Worm (Caenorhabditis elegans) whole organism, L1 larva: ENCODE results near the gene sre-18.

Experiments used
- C34B4.2 ChIP-seq: sonication (generic microtip); optimal IDR thresholded peaks from 2 replicates; lab custom pipeline; 2017; ENCODE audit warnings: mild to moderate bottlenecking, missing genetic modification characterization, missing compliant biosample characterization
- F16B12.6 ChIP-seq: fragments of 150-350 bp; optimal IDR thresholded peaks from 2 replicates; lab custom pipeline; 2014; ENCODE audit warnings: missing biosample characterization, missing genetic modification characterization
- blmp-1 ChIP-seq: fragments of 150-350 bp; optimal IDR thresholded peaks from 2 replicates; lab custom pipeline; 2014; ENCODE audit warnings: missing biosample characterization, missing genetic modification characterization
- dsc-1 ChIP-seq: sonication (generic microtip); optimal IDR thresholded peaks from 2 replicates; lab custom pipeline; 2016; ENCODE audit warnings: mild to moderate bottlenecking, missing genetic modification characterization, missing compliant biosample characterization
- efl-1 ChIP-seq, 4 experiments: fragments of 150-350 bp; optimal IDR thresholded peaks in 3 of 4; peaks in 1 of 4; 1 replicate in 1 of 4; 2 replicates in 3 of 4; lab custom pipeline; 2014; ENCODE audit warnings: missing biosample characterization in 2 of 4, missing genetic modification characterization in 2 of 4, missing genetic modification reagents in 2 of 4
- egl-13 ChIP-seq: sonication (generic microtip); optimal IDR thresholded peaks from 2 replicates; lab custom pipeline; 2016; ENCODE audit warnings: missing genotype, missing genetic modification reagents, missing genetic modification characterization, missing compliant biosample characterization
- elt-3 ChIP-seq, 6 experiments: fragments of 150-350 bp in 1 of 6; sonication (generic microtip); optimal IDR thresholded peaks; 2 replicates each; lab custom pipeline; 2017 to 2018; ENCODE audit warnings: missing biosample characterization in 6 of 6, missing genetic modification characterization in 6 of 6, inconsistent platforms in 1 of 6
- ets-5 ChIP-seq: fragments of 200-800 bp; sonication (Bioruptor generic); IDR thresholded peaks from 2 replicates; pipeline ENCODE4 v1.3.6; 2022; ENCODE audit warnings: missing genetic modification characterization, missing compliant biosample characterization
- fkh-4 ChIP-seq: sonication (generic microtip); optimal IDR thresholded peaks from 2 replicates; lab custom pipeline; 2016; ENCODE audit warnings: missing compliant biosample characterization, missing genetic modification characterization, borderline replicate concordance
- fos-1 ChIP-seq: fragments of 150-350 bp; optimal IDR thresholded peaks from 2 replicates; lab custom pipeline; 2014; ENCODE audit warnings: missing biosample characterization, missing genetic modification characterization
- grh-1 ChIP-seq: fragments of 200-800 bp; sonication (Bioruptor generic); IDR thresholded peaks from 2 replicates; pipeline ENCODE4 v1.3.6; 2022; ENCODE audit warnings: missing genetic modification reagents, missing genetic modification characterization, missing compliant biosample characterization
- irx-1 ChIP-seq: sonication (generic microtip); optimal IDR thresholded peaks from 2 replicates; lab custom pipeline; 2016; ENCODE audit warnings: missing genetic modification characterization, missing compliant biosample characterization
- lin-13 ChIP-seq: fragments of 150-350 bp; optimal IDR thresholded peaks from 2 replicates; lab custom pipeline; 2014; ENCODE audit warnings: missing biosample characterization, missing genetic modification reagents, missing genetic modification characterization
- lin-15B ChIP-seq: fragments of 150-350 bp; sonication (generic microtip); optimal IDR thresholded peaks from 3 replicates; lab custom pipeline; 2014; ENCODE audit warnings: missing biosample characterization, missing genetic modification characterization
- lir-3 ChIP-seq: sonication (generic microtip); optimal IDR thresholded peaks from 2 replicates; lab custom pipeline; 2016; ENCODE audit warnings: mild to moderate bottlenecking, missing genetic modification characterization, moderate library complexity, missing compliant biosample characterization; ENCODE audit not compliant: poor library complexity
- lsy-2 ChIP-seq, 2 experiments: fragments of 150-350 bp; optimal IDR thresholded peaks; 2 replicates each; lab custom pipeline; 2014; ENCODE audit warnings: missing biosample characterization in 2 of 2, missing genetic modification characterization in 2 of 2
- mep-1 ChIP-seq: fragments of 150-350 bp; optimal IDR thresholded peaks from 2 replicates; lab custom pipeline; 2014; ENCODE audit warnings: missing biosample characterization, missing genetic modification characterization
- nhr-11 ChIP-seq: fragments of 150-350 bp; optimal IDR thresholded peaks from 2 replicates; lab custom pipeline; 2014; ENCODE audit warnings: missing biosample characterization, missing genetic modification characterization
- nhr-12 ChIP-seq: sonication (generic microtip); optimal IDR thresholded peaks from 2 replicates; lab custom pipeline; 2017; ENCODE audit warnings: missing biosample characterization, missing genetic modification characterization
- nhr-19 ChIP-seq: fragments of 200-800 bp; sonication (Bioruptor generic); conservative IDR thresholded peaks from 2 replicates; pipeline ENCODE4 v1.3.6; 2022; ENCODE audit warnings: missing genetic modification characterization, missing compliant biosample characterization
- nhr-237 ChIP-seq: fragments of 150-350 bp; optimal IDR thresholded peaks from 2 replicates; lab custom pipeline; 2014; ENCODE audit warnings: missing biosample characterization, missing genetic modification characterization
- nhr-47 ChIP-seq: sonication (generic microtip); optimal IDR thresholded peaks from 2 replicates; lab custom pipeline; 2016; ENCODE audit warnings: mild to moderate bottlenecking, missing genetic modification characterization, moderate library complexity, missing compliant biosample characterization
- nhr-71 ChIP-seq: sonication (generic microtip); optimal IDR thresholded peaks from 2 replicates; lab custom pipeline; 2016; ENCODE audit warnings: mild to moderate bottlenecking, missing genetic modification characterization, moderate library complexity, missing compliant biosample characterization
- nhr-77 ChIP-seq: fragments of 150-350 bp; optimal IDR thresholded peaks from 2 replicates; lab custom pipeline; 2014; ENCODE audit warnings: missing biosample characterization, missing genetic modification characterization
- nhr-85 ChIP-seq: sonication (generic microtip); peaks from one replicate; lab custom pipeline; 2016; ENCODE audit warnings: missing genetic modification characterization, inconsistent platforms, missing compliant biosample characterization
- pax-3 ChIP-seq: fragments of 200-800 bp; sonication (Bioruptor generic); optimal IDR thresholded peaks from 2 replicates; lab custom pipeline; 2018; ENCODE audit warnings: mild to moderate bottlenecking, missing genetic modification characterization, moderate library complexity, missing compliant biosample characterization
- pqm-1 ChIP-seq: sonication (generic microtip); optimal IDR thresholded peaks from 3 replicates; lab custom pipeline; 2017; ENCODE audit warnings: missing biosample characterization, missing genetic modification characterization
- skn-1 ChIP-seq: fragments of 150-350 bp; optimal IDR thresholded peaks from 2 replicates; lab custom pipeline; 2014; ENCODE audit warnings: missing biosample characterization, missing genetic modification characterization
- snpc-4 ChIP-seq: fragments of 150-350 bp; optimal IDR thresholded peaks from 2 replicates; lab custom pipeline; 2014; ENCODE audit warnings: missing biosample characterization, missing genetic modification characterization
- sup-37 ChIP-seq: fragments of 200-800 bp; sonication (Bioruptor generic); optimal IDR thresholded peaks from 2 replicates; lab custom pipeline; 2018; ENCODE audit warnings: mild to moderate bottlenecking, missing genetic modification characterization, missing compliant biosample characterization
- tbx-2 ChIP-seq: sonication (generic microtip); optimal IDR thresholded peaks from 2 replicates; lab custom pipeline; 2016; ENCODE audit warnings: missing genetic modification characterization, missing compliant biosample characterization
- tlp-1 ChIP-seq: fragments of 150-350 bp; optimal IDR thresholded peaks from 2 replicates; lab custom pipeline; 2014; ENCODE audit warnings: missing biosample characterization, missing genetic modification characterization
- unc-30 ChIP-seq: sonication (generic microtip); optimal IDR thresholded peaks from 2 replicates; lab custom pipeline; 2017; ENCODE audit warnings: missing biosample characterization, missing genetic modification characterization
- zip-4 ChIP-seq: fragments of 200-800 bp; sonication (Bioruptor generic); optimal IDR thresholded peaks from 2 replicates; lab custom pipeline; 2018; ENCODE audit warnings: mild to moderate bottlenecking, missing genetic modification characterization, moderate library complexity, missing compliant biosample characterization

Gene sre-18

ce11 chrIV:12208984-12209676 is 20.4 kb downstream of the sre-18 start, which contains the start of the genes marb-1 and F35G2.3 (continued):
- peak; percentile 63 for TF ChIP-seq dsc-1 (tag; lab: Kevin White, UChicago)
- peak; percentile 62 for TF ChIP-seq skn-1 (tag; lab: Kevin White, UChicago)
- TF ChIP-seq irx-1 (tag; lab: Kevin White, UChicago), result peak; percentile 55
- no peak for TF ChIP-seq zip-4

ce11 chrIV:12207873-12208272 is 21.7 kb downstream of the sre-18 start:
- TF ChIP-seq nhr-85 (tag; lab: Kevin White, UChicago), result peak; percentile 60
- TF ChIP-seq egl-13 (tag; lab: Kevin White, UChicago), result no peak
- no peak for TF ChIP-seq lin-13 (GFP tag; lab: Kevin White, UChicago)
- no peak for TF ChIP-seq blmp-1 (tag; lab: Kevin White, UChicago)
- no peak for TF ChIP-seq irx-1 (tag; lab: Kevin White, UChicago)
- no peak for TF ChIP-seq nhr-47 (tag; lab: Kevin White, UChicago)

ce11 chrIV:12207454-12207853 is 22.1 kb downstream of the sre-18 start:
- no peak for TF ChIP-seq snpc-4 (tag; lab: Kevin White, UChicago)
- TF ChIP-seq tlp-1 (tag; lab: Kevin White, UChicago), result no peak
- no peak for TF ChIP-seq lin-15B (tag; lab: Kevin White, UChicago)
- TF ChIP-seq mep-1 (tag; lab: Kevin White, UChicago), result no peak
- TF ChIP-seq nhr-19 (GFP tag; lab: Robert Waterston, UW), result no peak
- TF ChIP-seq nhr-71 (tag; lab: Kevin White, UChicago), result no peak
- no peak for TF ChIP-seq ets-5 (GFP tag; lab: Robert Waterston, UW)
- TF ChIP-seq pqm-1 (tag; lab: Kevin White, UChicago), result no peak
- no peak for TF ChIP-seq nhr-47 (tag; lab: Kevin White, UChicago)
- TF ChIP-seq grh-1 (GFP tag; lab: Robert Waterston, UW), result no peak
- TF ChIP-seq F16B12.6 (tag; lab: Kevin White, UChicago), result no peak
- no peak for TF ChIP-seq C34B4.2 (tag; lab: Kevin White, UChicago)
- TF ChIP-seq fkh-4 (tag; lab: Kevin White, UChicago), result no peak
- no peak for TF ChIP-seq fos-1 (tag; lab: Kevin White, UChicago)
- no peak for TF ChIP-seq elt-3 (tag; optimal IDR thresholded peaks at IDR 0.05; lab: Kevin White, UChicago)
- no peak for TF ChIP-seq unc-30 (tag; lab: Kevin White, UChicago)
- no peak for TF ChIP-seq lsy-2 (tag; optimal IDR thresholded peaks at IDR 0.05; lab: Kevin White, UChicago)
- no peak for TF ChIP-seq lir-3 (tag; lab: Kevin White, UChicago)
- TF ChIP-seq nhr-237 (tag; lab: Kevin White, UChicago), result no peak
- TF ChIP-seq nhr-11, result no peak

- TF ChIP-seq nhr-77 (tag; lab: Kevin White, UChicago), result peak; percentile 19
- TF ChIP-seq pax-3 (tag; lab: Kevin White, UChicago), result no peak
- no peak for TF ChIP-seq nhr-12 (tag; lab: Kevin White, UChicago)
- no peak for TF ChIP-seq irx-1 (tag; lab: Kevin White, UChicago)
- TF ChIP-seq lin-15B (tag; lab: Kevin White, UChicago), result no peak
- no peak for TF ChIP-seq elt-3 (tag; optimal IDR thresholded peaks at IDR 0.05; lab: Kevin White, UChicago)
- no peak for TF ChIP-seq sup-37 (GFP tag; lab: Kevin White, UChicago)
- peak; percentile 28 for TF ChIP-seq tbx-2 (tag; lab: Kevin White, UChicago)
- no peak for TF ChIP-seq efl-1 (optimal IDR thresholded peaks at IDR 0.05; lab: Kevin White, UChicago)
- TF ChIP-seq efl-1 (GFP tag; optimal IDR thresholded peaks at IDR 0.05 in 1 of 2; lab: Kevin White, UChicago), result peak in 1 of 2 experiments; percentile 81
Observed at ce11 chrIV:12203968-12204367, 25.6 kb downstream of the sre-18 start.
